Fruit fly (Drosophila melanogaster) whole organism, embryonic: Measurements from ENCODE around the gene Sec24CD.
A peak's percentile ranks its signal among the peaks of the same experiment; 100 is the strongest.

Source experiments
- Ada2b ChIP-seq: fragments of 200-800 bp; sonication (Bioruptor generic); IDR thresholded peaks from 2 replicates; pipeline ENCODE4 v1.3.6; 2022; ENCODE audit warnings: missing biosample characterization, missing genetic modification characterization
- Bdp1 ChIP-seq: fragments of 200-800 bp; sonication (Bioruptor generic); optimal IDR thresholded peaks from 3 replicates; lab custom pipeline; 2016; ENCODE audit warnings: missing biosample characterization, missing genetic modification characterization
- CG10462 ChIP-seq: fragments of 200-800 bp; sonication (Bioruptor generic); optimal IDR thresholded peaks from 2 replicates; lab custom pipeline; 2016; ENCODE audit warnings: missing biosample characterization, missing genetic modification characterization
- CG10565 ChIP-seq: fragments of 200-800 bp; sonication (Bioruptor generic); optimal IDR thresholded peaks from 3 replicates; lab custom pipeline; 2016; ENCODE audit warnings: missing biosample characterization, mild to moderate bottlenecking, missing genetic modification characterization
- CG10979 ChIP-seq: fragments of 200-800 bp; sonication (Bioruptor generic); optimal IDR thresholded peaks from 2 replicates; lab custom pipeline; 2018; ENCODE audit warnings: missing biosample characterization, mild to moderate bottlenecking, missing genetic modification characterization, moderate library complexity
- CG11696 ChIP-seq: fragments of 200-800 bp; sonication (Bioruptor generic); IDR thresholded peaks from 2 replicates; pipeline ENCODE4 v1.3.6; 2022; ENCODE audit warnings: missing biosample characterization, missing genetic modification characterization
- CG14441 ChIP-seq: fragments of 200-800 bp; sonication (Bioruptor generic); IDR thresholded peaks from 2 replicates; pipeline ENCODE4 v1.3.6; 2022; ENCODE audit warnings: missing biosample characterization, missing genetic modification characterization
- CG14860 ChIP-seq: fragments of 200-800 bp; sonication (Bioruptor generic); IDR thresholded peaks from 3 replicates; pipeline ENCODE4 v1.3.6; 2022; ENCODE audit warnings: missing biosample characterization, missing genetic modification characterization; ENCODE audit not compliant: partially characterized antibody
- CG18011 ChIP-seq: fragments of 200-800 bp; sonication (Bioruptor generic); optimal IDR thresholded peaks from 2 replicates; lab custom pipeline; 2017; ENCODE audit warnings: missing biosample characterization, missing genetic modification characterization, mild to moderate bottlenecking, moderate library complexity, missing genotype
- CG2202 ChIP-seq: fragments of 200-800 bp; sonication (Bioruptor generic); optimal IDR thresholded peaks from 2 replicates; lab custom pipeline; 2018; ENCODE audit warnings: missing biosample characterization, mild to moderate bottlenecking, missing genetic modification characterization
- CG2712 ChIP-seq: fragments of 200-800 bp; optimal IDR thresholded peaks from 3 replicates; lab custom pipeline; 2019; ENCODE audit warnings: missing biosample characterization, mild to moderate bottlenecking, missing genetic modification characterization, moderate library complexity
- CG34376 ChIP-seq: fragments of 200-800 bp; sonication (Bioruptor generic); optimal IDR thresholded peaks from 2 replicates; lab custom pipeline; 2018; ENCODE audit warnings: missing biosample characterization, mild to moderate bottlenecking, missing genetic modification characterization
- CG3726 ChIP-seq: fragments of 200-800 bp; sonication (Bioruptor generic); IDR thresholded peaks from 3 replicates; pipeline ENCODE4, ENCODE4 v1.3.6; 2022; ENCODE audit warnings: missing biosample characterization, missing genetic modification characterization
- CG4854 ChIP-seq: fragments of 200-800 bp; sonication (Bioruptor generic); optimal IDR thresholded peaks from 2 replicates; lab custom pipeline; 2016; ENCODE audit warnings: missing biosample characterization, missing genetic modification characterization, inconsistent platforms
- CG5180 ChIP-seq: fragments of 200-800 bp; sonication (Bioruptor generic); optimal IDR thresholded peaks from 3 replicates; lab custom pipeline; 2017; ENCODE audit warnings: missing biosample characterization, missing genetic modification characterization, mild to moderate bottlenecking, moderate library complexity, missing genetic modification reagents
- CG6272 ChIP-seq: fragments of 200-800 bp; sonication (Bioruptor generic); IDR thresholded peaks from 2 replicates; pipeline ENCODE4 v1.3.6; 2022; ENCODE audit warnings: missing biosample characterization, missing genetic modification characterization
- CG6813 ChIP-seq: fragments of 200-800 bp; sonication (Bioruptor generic); optimal IDR thresholded peaks from 2 replicates; lab custom pipeline; 2017; ENCODE audit warnings: missing biosample characterization, missing genetic modification characterization, mild to moderate bottlenecking, moderate library complexity, missing genetic modification reagents
- CG7556 ChIP-seq: fragments of 200-800 bp; sonication (Bioruptor generic); optimal IDR thresholded peaks from 2 replicates; lab custom pipeline; 2017; ENCODE audit warnings: missing biosample characterization, mild to moderate bottlenecking, missing genetic modification characterization
- CG8388 ChIP-seq: fragments of 200-800 bp; sonication (Bioruptor generic); optimal IDR thresholded peaks from 2 replicates; lab custom pipeline; 2019; ENCODE audit warnings: missing biosample characterization, mild to moderate bottlenecking, missing genetic modification characterization, moderate library complexity
- CG9215 ChIP-seq: fragments of 200-800 bp; sonication (Bioruptor generic); IDR thresholded peaks from 2 replicates; pipeline ENCODE4 v1.3.6; 2022; ENCODE audit warnings: missing biosample characterization, missing genetic modification characterization
- Camta ChIP-seq: fragments of 200-800 bp; sonication (Bioruptor generic); optimal IDR thresholded peaks from 2 replicates; lab custom pipeline; 2016; ENCODE audit warnings: missing biosample characterization, missing genetic modification characterization
- D19B ChIP-seq: fragments of 200-800 bp; sonication (Bioruptor generic); optimal IDR thresholded peaks from 2 replicates; lab custom pipeline; 2017; ENCODE audit warnings: missing biosample characterization, mild to moderate bottlenecking, missing genetic modification characterization
- Dbx ChIP-seq: fragments of 200-800 bp; sonication (Bioruptor generic); IDR thresholded peaks from 3 replicates; pipeline ENCODE4 v1.3.6; 2022; ENCODE audit warnings: missing biosample characterization, missing genetic modification characterization
- Dip3 ChIP-seq: fragments of 200-800 bp; sonication (Bioruptor generic); optimal IDR thresholded peaks from 3 replicates; lab custom pipeline; 2016; ENCODE audit warnings: missing biosample characterization, missing genetic modification characterization
- Dp ChIP-seq: fragments of 200-800 bp; sonication (Bioruptor generic); optimal IDR thresholded peaks from 2 replicates; lab custom pipeline; 2018; ENCODE audit warnings: missing biosample characterization, mild to moderate bottlenecking, missing genetic modification characterization, moderate library complexity
- Hr78 ChIP-seq, 2 experiments: fragments of 200-800 bp in 1 of 2; fragments of >200 bp in 1 of 2; sonication (Bioruptor generic) in 1 of 2; optimal IDR thresholded peaks; 2 replicates each; lab custom pipeline; 2017 to 2019; ENCODE audit warnings: missing biosample characterization in 2 of 2, missing genetic modification characterization in 2 of 2, mild to moderate bottlenecking in 1 of 2, moderate library complexity in 1 of 2
- Hsf ChIP-seq: fragments of 200-800 bp; sonication (Bioruptor generic); optimal IDR thresholded peaks from 3 replicates; lab custom pipeline; 2016; ENCODE audit warnings: missing biosample characterization, missing genetic modification characterization
- MBD-R2 ChIP-seq: fragments of 200-800 bp; sonication (Bioruptor generic); IDR thresholded peaks from 2 replicates; pipeline ENCODE4 v1.3.6; 2022; ENCODE audit warnings: missing biosample characterization, missing genetic modification characterization
- Max ChIP-seq: fragments of 200-800 bp; sonication (Bioruptor generic); optimal IDR thresholded peaks from 2 replicates; lab custom pipeline; 2016; ENCODE audit warnings: missing biosample characterization, mild to moderate bottlenecking, missing genetic modification characterization
- Nf-YC ChIP-seq: fragments of 200-800 bp; optimal IDR thresholded peaks from 3 replicates; lab custom pipeline; 2019; ENCODE audit warnings: missing biosample characterization, mild to moderate bottlenecking, missing genetic modification characterization, moderate library complexity
- Oaz ChIP-seq: fragments of 200-800 bp; sonication (Bioruptor generic); IDR thresholded peaks from 2 replicates; pipeline ENCODE4 v1.3.6; 2022; ENCODE audit warnings: missing biosample characterization, missing genetic modification characterization
- Trl ChIP-seq, 3 experiments: fragments of >200 bp in 2 of 3; fragments of 200-800 bp in 1 of 3; sonication (Bioruptor generic) in 1 of 3; optimal IDR thresholded peaks; 2 replicates in 1 of 3; 3 replicates in 2 of 3; lab custom pipeline; 2016 to 2017; ENCODE audit warnings: missing biosample characterization in 1 of 3, missing genetic modification characterization in 1 of 3
- abd-A ChIP-seq: fragments of 200-800 bp; sonication (Bioruptor generic); optimal IDR thresholded peaks from 3 replicates; lab custom pipeline; 2019; ENCODE audit warnings: missing biosample characterization, mild to moderate bottlenecking, missing genetic modification characterization, moderate library complexity
- ara ChIP-seq: fragments of 200-800 bp; sonication (Bioruptor generic); IDR thresholded peaks from 2 replicates; pipeline ENCODE4 v1.3.6; 2022; ENCODE audit warnings: missing biosample characterization, missing genetic modification characterization
- bab2 ChIP-seq: fragments of 200-800 bp; sonication (Bioruptor generic); optimal IDR thresholded peaks from 2 replicates; lab custom pipeline; 2016; ENCODE audit warnings: missing biosample characterization, missing genetic modification characterization
- corto ChIP-seq: fragments of 200-800 bp; sonication (Bioruptor generic); optimal IDR thresholded peaks from 2 replicates; lab custom pipeline; 2016; ENCODE audit warnings: missing biosample characterization, mild to moderate bottlenecking, missing genetic modification characterization, moderate library complexity
- croc ChIP-seq: fragments of 200-800 bp; sonication (Bioruptor generic); conservative IDR thresholded peaks from 3 replicates; pipeline ENCODE4 v1.3.6; 2022; ENCODE audit warnings: missing biosample characterization, missing genetic modification characterization
- fd64A ChIP-seq: fragments of 200-800 bp; sonication (Bioruptor generic); optimal IDR thresholded peaks from 3 replicates; lab custom pipeline; 2018; ENCODE audit warnings: missing biosample characterization, mild to moderate bottlenecking, missing genetic modification characterization
- gro ChIP-seq: fragments of 200-800 bp; sonication (Bioruptor generic); optimal IDR thresholded peaks from 2 replicates; lab custom pipeline; 2016; ENCODE audit warnings: missing biosample characterization, missing genetic modification characterization
- kni ChIP-seq: fragments of 200-800 bp; sonication (Bioruptor generic); optimal IDR thresholded peaks from 3 replicates; lab custom pipeline; 2017; ENCODE audit warnings: mild to moderate bottlenecking, missing biosample characterization, missing genetic modification reagents, missing genetic modification characterization
- luna ChIP-seq: fragments of 200-800 bp; sonication (Bioruptor generic); optimal IDR thresholded peaks from 2 replicates; lab custom pipeline; 2016; ENCODE audit warnings: missing biosample characterization, missing genetic modification characterization
- nau ChIP-seq: fragments of 200-800 bp; sonication (Bioruptor generic); optimal IDR thresholded peaks from 3 replicates; lab custom pipeline; 2017; ENCODE audit warnings: missing biosample characterization, mild to moderate bottlenecking, missing genetic modification characterization, missing genetic modification reagents
- nerfin-2 ChIP-seq: fragments of 200-800 bp; sonication (Bioruptor generic); IDR thresholded peaks from 2 replicates; pipeline ENCODE4 v1.3.6; 2022; ENCODE audit warnings: missing biosample characterization, missing genetic modification characterization; ENCODE audit not compliant: partially characterized antibody
- salm ChIP-seq: fragments of 200-800 bp; sonication (Bioruptor generic); optimal IDR thresholded peaks from 2 replicates; lab custom pipeline; 2018; ENCODE audit warnings: missing biosample characterization, mild to moderate bottlenecking, missing genetic modification characterization
- schlank ChIP-seq: fragments of 200-800 bp; sonication (Bioruptor generic); optimal IDR thresholded peaks from 2 replicates; lab custom pipeline; 2018; ENCODE audit warnings: missing biosample characterization, mild to moderate bottlenecking, missing genetic modification characterization
- slp2 ChIP-seq: fragments of 200-800 bp; sonication (Bioruptor generic); optimal IDR thresholded peaks from 2 replicates; lab custom pipeline; 2016; ENCODE audit warnings: missing biosample characterization, missing genetic modification characterization
- tup ChIP-seq: fragments of 200-800 bp; sonication (Bioruptor generic); optimal IDR thresholded peaks from 2 replicates; lab custom pipeline; 2016; ENCODE audit warnings: missing biosample characterization, mild to moderate bottlenecking, missing genetic modification characterization, moderate library complexity
- usp ChIP-seq: fragments of >200 bp; optimal IDR thresholded peaks from 2 replicates; lab custom pipeline; 2017; ENCODE audit warnings: missing biosample characterization, missing genetic modification characterization

Sec24CD gene

DNA sequence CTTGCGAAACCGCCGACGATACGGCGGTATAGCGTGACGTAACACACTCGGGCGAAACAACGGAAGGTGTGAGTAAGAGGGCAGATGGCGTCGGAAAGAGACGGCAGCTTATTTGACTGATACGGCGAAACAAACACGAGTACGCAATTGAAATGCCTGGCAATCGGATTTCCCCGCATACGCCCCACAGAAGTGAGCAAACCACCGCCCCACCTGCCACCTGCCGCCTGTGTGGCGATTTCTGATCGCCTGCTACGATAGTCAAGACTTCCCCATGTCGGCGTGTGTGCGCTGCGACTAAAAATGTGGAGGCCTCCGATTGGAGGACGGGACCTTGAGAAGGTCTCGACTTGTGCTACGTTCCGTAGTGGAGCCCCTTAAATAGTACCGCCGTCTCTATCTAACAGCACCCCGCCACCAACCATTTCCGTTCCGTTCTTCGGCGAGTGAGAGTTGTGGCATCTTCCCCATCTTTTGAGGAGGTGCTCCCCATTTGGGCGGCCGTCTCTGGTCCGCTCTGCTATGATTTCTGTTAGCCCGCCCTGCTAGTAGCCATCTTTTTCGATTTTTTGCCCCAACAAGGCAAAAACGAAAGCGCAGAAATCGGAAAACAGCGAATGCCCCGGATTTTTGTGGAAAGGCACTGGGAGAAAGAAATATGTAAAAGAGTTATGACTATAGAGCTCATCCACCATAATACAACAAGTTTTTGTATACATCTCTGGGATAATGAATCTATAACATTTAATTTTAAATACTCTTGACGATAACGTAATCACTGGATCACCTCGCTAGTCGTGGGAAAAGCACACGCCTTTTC, 37.8 kb downstream of the Sec24CD start (continued):
- no peak for TF ChIP-seq CG3726
- peak; percentile 63 for TF ChIP-seq D19B (GFP tag; lab: Kevin White, UChicago)
- TF ChIP-seq nau = peak; percentile 74
- peak; percentile 76 for TF ChIP-seq CG6813 (GFP tag; lab: Kevin White, UChicago)
- TF ChIP-seq fd64A = peak; percentile 74
- TF ChIP-seq Dp = no peak
- TF ChIP-seq CG10462 (GFP tag; lab: Kevin White, UChicago) = peak; percentile 78
- peak; percentile 78 for TF ChIP-seq tup (GFP tag; lab: Kevin White, UChicago)
- TF ChIP-seq CG14441 (GFP tag; lab: Robert Waterston, UW) = no peak
- TF ChIP-seq Trl (optimal IDR thresholded peaks at IDR 0.05; lab: Kevin White, UChicago) = no peak
- TF ChIP-seq Trl (GFP tag; optimal IDR thresholded peaks at IDR 0.05; lab: Kevin White, UChicago) = peak; percentile 90
- TF ChIP-seq ara (GFP tag; lab: Robert Waterston, UW) = no peak
- TF ChIP-seq CG8388 (GFP tag; lab: Kevin White, UChicago) = peak; percentile 86
- TF ChIP-seq kni (GFP tag; lab: Kevin White, UChicago) = peak; percentile 84
- peak; percentile 85 for TF ChIP-seq croc (GFP tag; lab: Robert Waterston, UW)
- peak; percentile 86 for TF ChIP-seq CG7556 (GFP tag; lab: Kevin White, UChicago)
- peak; percentile 84 for TF ChIP-seq CG6272 (GFP tag; lab: Robert Waterston, UW)
- TF ChIP-seq CG34376 (GFP tag; lab: Kevin White, UChicago) = peak; percentile 71
- peak; percentile 82 for TF ChIP-seq Hsf (GFP tag; lab: Kevin White, UChicago)
- TF ChIP-seq schlank (tag; lab: Kevin White, UChicago) = peak; percentile 31
- TF ChIP-seq CG2202 (tag; lab: Kevin White, UChicago) = peak; percentile 84
- TF ChIP-seq Dbx (GFP tag; lab: Robert Waterston, UW) = no peak
- peak; percentile 48 for TF ChIP-seq CG10565 (GFP tag; lab: Kevin White, UChicago)
- peak; percentile 90 for TF ChIP-seq CG10979 (tag; lab: Kevin White, UChicago)
- TF ChIP-seq salm = peak; percentile 69
- no peak for TF ChIP-seq Ada2b
- TF ChIP-seq CG11696 = no peak
- peak; percentile 88 for TF ChIP-seq bab2 (GFP tag; lab: Kevin White, UChicago)
- TF ChIP-seq Camta (GFP tag; lab: Kevin White, UChicago) = peak; percentile 83
- TF ChIP-seq corto (GFP tag; lab: Kevin White, UChicago) = peak; percentile 96
- peak; percentile 80 for TF ChIP-seq gro (GFP tag; lab: Kevin White, UChicago)
- no peak for TF ChIP-seq usp (GFP tag; lab: Kevin White, UChicago)
- peak; percentile 89 for TF ChIP-seq Max (GFP tag; lab: Kevin White, UChicago)
- TF ChIP-seq Oaz (GFP tag; lab: Robert Waterston, UW) = no peak
- TF ChIP-seq Nf-YC = peak; percentile 95
- peak; percentile 43 for TF ChIP-seq CG5180
- peak in 1 of 2 experiments; percentile 66 for TF ChIP-seq Hr78 (GFP tag; optimal IDR thresholded peaks at IDR 0.05; lab: Kevin White, UChicago)
- TF ChIP-seq MBD-R2 (GFP tag; lab: Robert Waterston, UW) = no peak
- peak; percentile 78 for TF ChIP-seq slp2 (GFP tag; lab: Kevin White, UChicago)
- TF ChIP-seq nerfin-2 = no peak
- TF ChIP-seq CG9215 (GFP tag; lab: Robert Waterston, UW) = no peak
- TF ChIP-seq CG14860 (GFP tag; lab: Robert Waterston, UW) = no peak
- peak; percentile 41 for TF ChIP-seq CG18011
- peak; percentile 71 for TF ChIP-seq Bdp1 (GFP tag; lab: Kevin White, UChicago)
- peak; percentile 82 for TF ChIP-seq CG4854 (GFP tag; lab: Kevin White, UChicago)
- TF ChIP-seq luna (GFP tag; lab: Kevin White, UChicago) = no peak
- peak; percentile 91 for TF ChIP-seq CG2712 (tag; lab: Kevin White, UChicago)
- TF ChIP-seq abd-A (tag; lab: Kevin White, UChicago) = peak; percentile 84
- TF ChIP-seq Dip3 (GFP tag; lab: Kevin White, UChicago) = peak; percentile 89
